Fruit fly (Drosophila melanogaster) whole organism, embryonic: ENCODE data around the gene CG31294.

Experiments used
- Awh ChIP-seq: fragments of 200-800 bp; sonication (Bioruptor generic); IDR thresholded peaks from 2 replicates; pipeline ENCODE4, ENCODE4 v1.3.6; 2022; ENCODE audit warnings: missing biosample characterization, missing genetic modification characterization
- B-H2 ChIP-seq: fragments of 200-800 bp; sonication (Bioruptor generic); optimal IDR thresholded peaks from 2 replicates; lab custom pipeline; 2018; ENCODE audit warnings: missing biosample characterization, mild to moderate bottlenecking, missing genetic modification characterization
- Bdp1 ChIP-seq: fragments of 200-800 bp; sonication (Bioruptor generic); optimal IDR thresholded peaks from 3 replicates; lab custom pipeline; 2016; ENCODE audit warnings: missing biosample characterization, missing genetic modification characterization
- CG1024 ChIP-seq: fragments of 200-800 bp; sonication (Bioruptor generic); IDR thresholded peaks from 2 replicates; pipeline ENCODE4 v1.3.6; 2022; ENCODE audit warnings: missing biosample characterization, missing genetic modification characterization
- CG10431 ChIP-seq: fragments of 200-800 bp; sonication (Bioruptor generic); optimal IDR thresholded peaks from 3 replicates; lab custom pipeline; 2018; ENCODE audit warnings: missing biosample characterization, mild to moderate bottlenecking, missing genetic modification characterization
- CG11085 ChIP-seq: fragments of 200-800 bp; sonication (Bioruptor generic); IDR thresholded peaks from 2 replicates; pipeline ENCODE4 v1.3.6; 2022; ENCODE audit warnings: missing biosample characterization, missing genetic modification characterization
- CG11504 ChIP-seq: fragments of 200-800 bp; sonication (Bioruptor generic); optimal IDR thresholded peaks from 3 replicates; lab custom pipeline; 2019; ENCODE audit warnings: missing biosample characterization, mild to moderate bottlenecking, missing genetic modification characterization, moderate library complexity
- CG12071 ChIP-seq: fragments of 200-800 bp; sonication (Bioruptor generic); optimal IDR thresholded peaks from 3 replicates; lab custom pipeline; 2018; ENCODE audit warnings: missing biosample characterization, mild to moderate bottlenecking, missing genetic modification characterization
- CG12155 ChIP-seq: fragments of 200-800 bp; sonication (Bioruptor generic); optimal IDR thresholded peaks from 3 replicates; lab custom pipeline; 2016; ENCODE audit warnings: missing biosample characterization, missing genetic modification characterization
- CG12659 ChIP-seq: fragments of 200-800 bp; sonication (Bioruptor generic); optimal IDR thresholded peaks from 3 replicates; lab custom pipeline; 2017; ENCODE audit warnings: mild to moderate bottlenecking, missing biosample characterization, missing genetic modification reagents, missing genetic modification characterization
- CG12744 ChIP-seq: fragments of 200-800 bp; sonication (Bioruptor generic); optimal IDR thresholded peaks from 2 replicates; lab custom pipeline; 2016; ENCODE audit warnings: missing biosample characterization, missing genetic modification characterization
- CG14050 ChIP-seq: fragments of 200-800 bp; sonication (Bioruptor generic); IDR thresholded peaks from 3 replicates; pipeline ENCODE4 v1.3.6; 2022; ENCODE audit warnings: missing biosample characterization, missing genetic modification characterization
- CG15269 ChIP-seq: fragments of 200-800 bp; sonication (Bioruptor generic); optimal IDR thresholded peaks from 2 replicates; lab custom pipeline; 2018; ENCODE audit warnings: missing biosample characterization, mild to moderate bottlenecking, missing genetic modification characterization, moderate library complexity
- CG1529 ChIP-seq: fragments of 200-800 bp; sonication (Bioruptor generic); optimal IDR thresholded peaks from 3 replicates; lab custom pipeline; 2018; ENCODE audit warnings: missing biosample characterization, missing genetic modification characterization
- CG17802 ChIP-seq: fragments of 200-800 bp; sonication (Bioruptor generic); optimal IDR thresholded peaks from 2 replicates; lab custom pipeline; 2018; ENCODE audit warnings: missing biosample characterization, mild to moderate bottlenecking, missing genetic modification characterization, moderate library complexity
- CG1792 ChIP-seq: fragments of 200-800 bp; sonication (Bioruptor generic); optimal IDR thresholded peaks from 2 replicates; lab custom pipeline; 2016; ENCODE audit warnings: missing biosample characterization, missing genetic modification characterization
- CG30403 ChIP-seq: fragments of 200-800 bp; sonication (Bioruptor generic); optimal IDR thresholded peaks from 3 replicates; lab custom pipeline; 2016; ENCODE audit warnings: missing biosample characterization, missing genetic modification characterization
- CG31365 ChIP-seq: fragments of 200-800 bp; sonication (Bioruptor generic); optimal IDR thresholded peaks from 2 replicates; lab custom pipeline; 2018; ENCODE audit warnings: missing biosample characterization, mild to moderate bottlenecking, missing genetic modification characterization
- CG6175 ChIP-seq: fragments of 200-800 bp; sonication (Bioruptor generic); IDR thresholded peaks from 3 replicates; pipeline ENCODE4 v1.3.6; 2022; ENCODE audit warnings: missing biosample characterization, missing genetic modification characterization
- CG6765 ChIP-seq: fragments of 200-800 bp; sonication (Bioruptor generic); optimal IDR thresholded peaks from 3 replicates; lab custom pipeline; 2017; ENCODE audit warnings: missing biosample characterization, mild to moderate bottlenecking, missing genetic modification characterization
- CG7372 ChIP-seq: fragments of 200-800 bp; sonication (Bioruptor generic); IDR thresholded peaks from 2 replicates; pipeline ENCODE4 v1.3.6; 2022; ENCODE audit warnings: missing biosample characterization, missing genetic modification characterization
- CG7745 ChIP-seq: fragments of 200-800 bp; sonication (Bioruptor generic); optimal IDR thresholded peaks from 2 replicates; lab custom pipeline; 2018; ENCODE audit warnings: missing biosample characterization, mild to moderate bottlenecking, missing genetic modification characterization, moderate library complexity
- CG8089 ChIP-seq: fragments of 200-800 bp; sonication (Bioruptor generic); optimal IDR thresholded peaks from 3 replicates; lab custom pipeline; 2016; ENCODE audit warnings: missing biosample characterization, missing genetic modification characterization
- CG9727 ChIP-seq: fragments of 200-800 bp; sonication (Bioruptor generic); optimal IDR thresholded peaks from 3 replicates; lab custom pipeline; 2017; ENCODE audit warnings: missing biosample characterization, mild to moderate bottlenecking, missing genetic modification characterization
- Camta ChIP-seq: fragments of 200-800 bp; sonication (Bioruptor generic); optimal IDR thresholded peaks from 2 replicates; lab custom pipeline; 2016; ENCODE audit warnings: missing biosample characterization, missing genetic modification characterization
- Dll ChIP-seq: fragments of 200-800 bp; sonication (Bioruptor generic); IDR thresholded peaks from 4 replicates; pipeline ENCODE4 v1.3.6; 2022; ENCODE audit warnings: missing biosample characterization, missing genetic modification characterization; ENCODE audit not compliant: partially characterized antibody
- Doc3 ChIP-seq: fragments of 200-800 bp; sonication (Bioruptor generic); IDR thresholded peaks from 3 replicates; pipeline ENCODE4 v1.3.6; 2022; ENCODE audit warnings: missing biosample characterization, missing genetic modification characterization; ENCODE audit not compliant: partially characterized antibody
- HLH54F ChIP-seq: fragments of 200-800 bp; sonication (Bioruptor generic); optimal IDR thresholded peaks from 3 replicates; lab custom pipeline; 2016; ENCODE audit warnings: missing biosample characterization, missing genetic modification characterization
- Hmx ChIP-seq: fragments of 200-800 bp; sonication (Bioruptor generic); optimal IDR thresholded peaks from 2 replicates; lab custom pipeline; 2016; ENCODE audit warnings: missing biosample characterization, missing genetic modification characterization
- Lpt ChIP-seq: fragments of >200 bp; optimal IDR thresholded peaks from 2 replicates; lab custom pipeline; 2018; ENCODE audit warnings: missing biosample characterization, missing genetic modification characterization
- MTF-1 ChIP-seq: fragments of 200-800 bp; sonication (Bioruptor generic); optimal IDR thresholded peaks from 2 replicates; lab custom pipeline; 2018; ENCODE audit warnings: missing biosample characterization, mild to moderate bottlenecking, missing genetic modification characterization, borderline replicate concordance
- Sox100B ChIP-seq: fragments of 200-800 bp; sonication (Bioruptor generic); optimal IDR thresholded peaks from 3 replicates; lab custom pipeline; 2018; ENCODE audit warnings: missing biosample characterization, mild to moderate bottlenecking, missing genetic modification characterization
- Sox102F ChIP-seq: fragments of 200-800 bp; sonication (Bioruptor generic); optimal IDR thresholded peaks from 2 replicates; lab custom pipeline; 2018; ENCODE audit warnings: missing biosample characterization, mild to moderate bottlenecking, missing genetic modification characterization, moderate library complexity
- Vsx1 ChIP-seq: fragments of 200-800 bp; sonication (Bioruptor generic); optimal IDR thresholded peaks from 2 replicates; lab custom pipeline; 2017; ENCODE audit warnings: missing biosample characterization, mild to moderate bottlenecking, missing genetic modification characterization, missing genetic modification reagents
- ac ChIP-seq: fragments of 200-800 bp; sonication (Bioruptor generic); optimal IDR thresholded peaks from 3 replicates; lab custom pipeline; 2017; ENCODE audit warnings: missing biosample characterization, mild to moderate bottlenecking, missing genetic modification characterization
- aop ChIP-seq: fragments of 200-800 bp; sonication (Bioruptor generic); IDR thresholded peaks from 2 replicates; pipeline ENCODE4 v1.3.6; 2022; ENCODE audit warnings: missing biosample characterization, missing genetic modification characterization
- bab2 ChIP-seq: fragments of 200-800 bp; sonication (Bioruptor generic); optimal IDR thresholded peaks from 2 replicates; lab custom pipeline; 2016; ENCODE audit warnings: missing biosample characterization, missing genetic modification characterization
- br ChIP-seq: fragments of >200 bp; optimal IDR thresholded peaks from 2 replicates; lab custom pipeline; 2017
- cad ChIP-seq: fragments of >200 bp; optimal IDR thresholded peaks from 2 replicates; lab custom pipeline; 2017; ENCODE audit warnings: missing biosample characterization, missing genetic modification characterization
- chif ChIP-seq, 2 experiments: fragments of 200-800 bp; sonication (Bioruptor generic); optimal IDR thresholded peaks; 3 replicates each; lab custom pipeline; 2016; ENCODE audit warnings: missing biosample characterization in 2 of 2, missing genetic modification characterization in 2 of 2
- dpn ChIP-seq, 2 experiments: fragments of 200-800 bp; sonication (Bioruptor generic); optimal IDR thresholded peaks; 3 replicates each; lab custom pipeline; 2016; ENCODE audit warnings: missing biosample characterization in 2 of 2, missing genetic modification characterization in 2 of 2
- ewg ChIP-seq: fragments of 200-800 bp; sonication (Bioruptor generic); optimal IDR thresholded peaks from 3 replicates; lab custom pipeline; 2017; ENCODE audit warnings: mild to moderate bottlenecking, missing biosample characterization, missing genetic modification reagents, missing genetic modification characterization
- gfzf ChIP-seq: fragments of 200-800 bp; sonication (Bioruptor generic); optimal IDR thresholded peaks from 2 replicates; lab custom pipeline; 2016; ENCODE audit warnings: missing biosample characterization, mild to moderate bottlenecking, missing genetic modification characterization, moderate library complexity
- grau ChIP-seq: fragments of 200-800 bp; optimal IDR thresholded peaks from 3 replicates; lab custom pipeline; 2019; ENCODE audit warnings: missing biosample characterization, mild to moderate bottlenecking, missing genetic modification characterization, moderate library complexity
- insv ChIP-seq, 2 experiments: fragments of 200-800 bp; sonication (Bioruptor generic); optimal IDR thresholded peaks; 3 replicates each; lab custom pipeline; 2016 to 2018; ENCODE audit warnings: missing biosample characterization in 2 of 2, missing genetic modification characterization in 2 of 2
- lab ChIP-seq: fragments of 200-800 bp; sonication (Bioruptor generic); optimal IDR thresholded peaks from 3 replicates; lab custom pipeline; 2017; ENCODE audit warnings: missing biosample characterization, missing genetic modification characterization, mild to moderate bottlenecking, moderate library complexity, missing genetic modification reagents
- nerfin-1 ChIP-seq: fragments of 200-800 bp; sonication (Bioruptor generic); optimal IDR thresholded peaks from 3 replicates; lab custom pipeline; 2019; ENCODE audit warnings: missing biosample characterization, mild to moderate bottlenecking, missing genetic modification characterization, moderate library complexity
- org-1 ChIP-seq: fragments of 200-800 bp; sonication (Bioruptor generic); optimal IDR thresholded peaks from 2 replicates; lab custom pipeline; 2017; ENCODE audit warnings: missing biosample characterization, missing genetic modification characterization
- pfk ChIP-seq: fragments of 200-800 bp; sonication (Bioruptor generic); optimal IDR thresholded peaks from 2 replicates; lab custom pipeline; 2018; ENCODE audit warnings: missing biosample characterization, mild to moderate bottlenecking, missing genetic modification characterization, moderate library complexity
- pros ChIP-seq: fragments of 200-800 bp; sonication (Bioruptor generic); optimal IDR thresholded peaks from 3 replicates; lab custom pipeline; 2019; ENCODE audit warnings: missing biosample characterization, mild to moderate bottlenecking, missing genetic modification characterization, moderate library complexity
- ranshi ChIP-seq: fragments of 200-800 bp; sonication (Bioruptor generic); IDR thresholded peaks from 2 replicates; pipeline ENCODE4 v1.3.6; 2022; ENCODE audit warnings: missing biosample characterization, missing genetic modification characterization
- sisA ChIP-seq: fragments of 200-800 bp; sonication (Bioruptor generic); IDR thresholded peaks from 2 replicates; pipeline ENCODE4 v1.3.6; 2022; ENCODE audit warnings: missing biosample characterization, missing genetic modification characterization

Gene CG31294

DNA sequence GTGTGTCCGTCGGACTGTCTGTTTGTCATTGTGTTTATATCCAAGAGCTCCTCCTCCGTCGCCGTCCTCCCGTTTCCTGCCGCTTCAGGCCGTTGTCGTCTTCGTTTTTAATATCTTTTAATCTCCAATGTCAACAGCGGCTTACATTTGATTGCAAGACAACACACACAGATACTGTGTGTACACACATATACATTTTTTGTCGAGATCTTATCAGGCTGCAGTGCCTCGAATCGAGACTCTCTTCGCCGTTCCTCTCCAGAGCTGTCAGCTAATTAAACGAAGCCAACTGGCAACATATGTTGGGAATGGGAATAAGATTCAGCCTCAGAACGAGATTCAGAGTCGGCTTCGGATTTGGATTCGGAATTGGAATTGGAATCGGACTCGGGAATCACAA lies 45.8 kb downstream of the CG31294 start (continued):
- TF ChIP-seq CG11085, result no peak
- peak; percentile 17 for TF ChIP-seq CG11504 (tag; lab: Kevin White, UChicago)
- no peak for TF ChIP-seq CG12071 (GFP tag; lab: Kevin White, UChicago)
- no peak for TF ChIP-seq ewg
- no peak for TF ChIP-seq CG30403
- TF ChIP-seq org-1 (GFP tag; lab: Kevin White, UChicago), result no peak
- peak; percentile 18 for TF ChIP-seq CG8089 (GFP tag; lab: Kevin White, UChicago)
- peak; percentile 23 for TF ChIP-seq nerfin-1 (tag; lab: Kevin White, UChicago)
- TF ChIP-seq pros (GFP tag; lab: Kevin White, UChicago), result no peak
- peak in 1 of 2 experiments; percentile 17 for TF ChIP-seq dpn (GFP tag; optimal IDR thresholded peaks at IDR 0.05; lab: Kevin White, UChicago)
- no peak for TF ChIP-seq CG7372 (GFP tag; lab: Robert Waterston, UW)
- TF ChIP-seq CG12744 (GFP tag; lab: Kevin White, UChicago), result no peak
- no peak for TF ChIP-seq Bdp1
- TF ChIP-seq Sox102F (GFP tag; lab: Kevin White, UChicago), result no peak
- TF ChIP-seq ac (GFP tag; lab: Kevin White, UChicago), result peak; percentile 24
- no peak for TF ChIP-seq CG6765
- no peak for TF ChIP-seq grau (tag; lab: Kevin White, UChicago)
- TF ChIP-seq CG12659, result no peak
- peak; percentile 54 for TF ChIP-seq MTF-1 (GFP tag; lab: Kevin White, UChicago)
- TF ChIP-seq CG14050, result no peak
- TF ChIP-seq ranshi, result no peak
- TF ChIP-seq br (lab: Kevin White, UChicago), result no peak
- TF ChIP-seq aop (GFP tag; lab: Robert Waterston, UW), result no peak
- no peak for TF ChIP-seq CG6175 (GFP tag; lab: Robert Waterston, UW)
- TF ChIP-seq gfzf, result no peak
- TF ChIP-seq Dll (GFP tag; lab: Robert Waterston, UW), result no peak
- TF ChIP-seq CG1024 (GFP tag; lab: Robert Waterston, UW), result no peak
- TF ChIP-seq Camta, result peak; percentile 8
- no peak for TF ChIP-seq Hmx (GFP tag; lab: Kevin White, UChicago)
- TF ChIP-seq HLH54F (GFP tag; lab: Kevin White, UChicago), result no peak
- TF ChIP-seq Awh (GFP tag; lab: Robert Waterston, UW), result peak; percentile 51; the same call in 1 of the 2 replicates
- TF ChIP-seq sisA (GFP tag; lab: Robert Waterston, UW), result no peak
- TF ChIP-seq CG7745 (tag; lab: Kevin White, UChicago), result no peak
- no peak for TF ChIP-seq CG1792 (GFP tag; lab: Kevin White, UChicago)
- no peak for TF ChIP-seq CG17802 (tag; lab: Kevin White, UChicago)
- TF ChIP-seq Sox100B, result peak; percentile 5
- TF ChIP-seq CG9727 (GFP tag; lab: Kevin White, UChicago), result peak; percentile 56
- TF ChIP-seq Lpt (GFP tag; lab: Kevin White, UChicago), result no peak
- TF ChIP-seq chif (GFP tag; optimal IDR thresholded peaks at IDR 0.05; lab: Kevin White, UChicago), result peak in 1 of 2 experiments; percentile 3
- TF ChIP-seq B-H2, result no peak
- peak; percentile 10 for TF ChIP-seq pfk (GFP tag; lab: Kevin White, UChicago)
- no peak for TF ChIP-seq Doc3 (GFP tag; lab: Robert Waterston, UW)
- TF ChIP-seq bab2, result peak; percentile 6
- TF ChIP-seq cad (GFP tag; lab: Kevin White, UChicago), result no peak
- peak in 1 of 2 experiments; percentile 4 for TF ChIP-seq insv (GFP tag; optimal IDR thresholded peaks at IDR 0.05; lab: Kevin White, UChicago)
- TF ChIP-seq CG1529 (GFP tag; lab: Kevin White, UChicago), result peak; percentile 13
- no peak for TF ChIP-seq CG31365 (tag; lab: Kevin White, UChicago)
- TF ChIP-seq Vsx1, result peak; percentile 38
- TF ChIP-seq CG12155, result no peak
- TF ChIP-seq CG10431 (GFP tag; lab: Kevin White, UChicago), result peak; percentile 1
- peak; percentile 7 for TF ChIP-seq lab (GFP tag; lab: Kevin White, UChicago)
- no peak for TF ChIP-seq CG15269 (tag; lab: Kevin White, UChicago)
